Worm (Caenorhabditis elegans): Measurements from ENCODE around the gene H01M10.2.

Gene H01M10.2

DNA sequence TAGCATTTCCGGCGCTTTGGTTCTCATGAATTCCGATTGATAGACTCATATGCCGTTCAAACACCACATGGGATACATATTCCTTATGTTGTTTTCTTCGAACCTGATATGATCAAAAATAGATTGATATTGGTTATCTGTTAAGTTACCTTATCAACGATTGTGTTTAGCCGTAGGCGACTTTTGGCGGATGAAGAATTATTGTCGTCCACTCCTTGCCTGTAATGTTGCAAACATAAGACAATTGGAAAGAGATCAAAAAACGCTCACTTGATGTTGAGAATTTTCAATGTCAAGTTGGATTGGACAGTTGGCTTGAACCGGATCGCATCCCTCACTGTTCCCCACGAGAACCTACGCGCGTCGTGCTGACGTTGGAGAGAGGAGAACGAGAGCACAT is 17.8 kb downstream of the H01M10.2 start (continued):
- no peak for TF ChIP-seq ama-1 (optimal IDR thresholded peaks at IDR 0.05)
- no peak for TF ChIP-seq hpl-2 (GFP tag; optimal IDR thresholded peaks at IDR 0.05)
- no peak for TF ChIP-seq isw-1 (GFP tag; IDR thresholded peaks at IDR 0.05)
- TF ChIP-seq ceh-63 (GFP tag; optimal IDR thresholded peaks at IDR 0.05), result no peak
- no peak for TF ChIP-seq egl-27 (tag; optimal IDR thresholded peaks at IDR 0.05)
- no peak for TF ChIP-seq alr-1 (tag; optimal IDR thresholded peaks at IDR 0.05; ENCODE audit: borderline replicate concordance)
- no peak for TF ChIP-seq ceh-90 (tag; optimal IDR thresholded peaks at IDR 0.05)
- TF ChIP-seq aly-2 (tag; optimal IDR thresholded peaks at IDR 0.05), result no peak
- no peak for TF ChIP-seq ceh-8 (GFP tag; optimal IDR thresholded peaks at IDR 0.05)
- TF ChIP-seq hlh-4 (tag; optimal IDR thresholded peaks at IDR 0.05), result no peak
- TF ChIP-seq dsc-1 (tag; optimal IDR thresholded peaks at IDR 0.05), result no peak
- no peak for TF ChIP-seq ceh-82 (tag; optimal IDR thresholded peaks at IDR 0.05)
- no peak for TF ChIP-seq mdl-1 (tag; optimal IDR thresholded peaks at IDR 0.05)
- no peak for TF ChIP-seq mab-9 (GFP tag; IDR thresholded peaks at IDR 0.05)
- TF ChIP-seq elt-2 (tag; optimal IDR thresholded peaks at IDR 0.05), result no peak
- no peak for TF ChIP-seq ceh-88 (GFP tag; IDR thresholded peaks at IDR 0.05)
- TF ChIP-seq irx-1 (tag; optimal IDR thresholded peaks at IDR 0.05), result no peak
- no peak for TF ChIP-seq nhr-76 (tag; optimal IDR thresholded peaks at IDR 0.05)
- TF ChIP-seq zip-4 (GFP tag; optimal IDR thresholded peaks at IDR 0.05), result no peak
- TF ChIP-seq snpc-4 (tag; optimal IDR thresholded peaks at IDR 0.05), result no peak
- no peak for TF ChIP-seq lsy-2 (tag; optimal IDR thresholded peaks at IDR 0.05)
- TF ChIP-seq fkh-10 (GFP tag; optimal IDR thresholded peaks at IDR 0.05), result no peak
- TF ChIP-seq nhr-28 (tag; optimal IDR thresholded peaks at IDR 0.05), result no peak
- TF ChIP-seq nhr-11 (tag; optimal IDR thresholded peaks at IDR 0.05), result no peak
- no peak for TF ChIP-seq C04F5.9 (tag; optimal IDR thresholded peaks at IDR 0.05)
- TF ChIP-seq xbp-1 (tag; optimal IDR thresholded peaks at IDR 0.05), result no peak
- TF ChIP-seq lir-3 (tag; optimal IDR thresholded peaks at IDR 0.05; ENCODE audit: poor library complexity), result no peak
- no peak for TF ChIP-seq fkh-8 (tag; optimal IDR thresholded peaks at IDR 0.05)
- no peak for TF ChIP-seq efl-1 (optimal IDR thresholded peaks at IDR 0.05)
- no peak for TF ChIP-seq efl-1 (GFP tag; optimal IDR thresholded peaks at IDR 0.05 in 1 of 2)
- TF ChIP-seq C34B4.2 (tag; optimal IDR thresholded peaks at IDR 0.05), result no peak
- no peak for TF ChIP-seq pax-3 (tag; optimal IDR thresholded peaks at IDR 0.05)
- no peak for TF ChIP-seq zag-1 (tag; optimal IDR thresholded peaks at IDR 0.05)
- peak; percentile 30 for TF ChIP-seq snu-23 (GFP tag; optimal IDR thresholded peaks at IDR 0.05)
- no peak for TF ChIP-seq lin-35 (GFP tag; optimal IDR thresholded peaks at IDR 0.05)
- peak; percentile 19 for TF ChIP-seq mep-1 (tag; optimal IDR thresholded peaks at IDR 0.05)
- TF ChIP-seq nhr-20 (tag; optimal IDR thresholded peaks at IDR 0.05), result peak; percentile 26
- no peak for TF ChIP-seq vab-15 (tag; optimal IDR thresholded peaks at IDR 0.05)
- TF ChIP-seq lin-14 (GFP tag; optimal IDR thresholded peaks at IDR 0.05), result peak; percentile 63
- TF ChIP-seq fos-1 (tag; optimal IDR thresholded peaks at IDR 0.05), result no peak
- no peak for TF ChIP-seq tlp-1 (tag; optimal IDR thresholded peaks at IDR 0.05)
- TF ChIP-seq nhr-47 (tag; optimal IDR thresholded peaks at IDR 0.05), result no peak
- no peak for TF ChIP-seq unc-130 (tag; optimal IDR thresholded peaks at IDR 0.05)
- TF ChIP-seq swsn-7 (tag; optimal IDR thresholded peaks at IDR 0.05), result no peak
- peak; percentile 28 for TF ChIP-seq blmp-1 (tag; optimal IDR thresholded peaks at IDR 0.05)
- no peak for TF ChIP-seq unc-30 (tag; optimal IDR thresholded peaks at IDR 0.05)
- TF ChIP-seq nhr-84 (tag; optimal IDR thresholded peaks at IDR 0.05), result no peak
- no peak for TF ChIP-seq sup-37 (GFP tag; optimal IDR thresholded peaks at IDR 0.05)
- no peak for TF ChIP-seq skn-1 (tag; optimal IDR thresholded peaks at IDR 0.05)

All from whole organism, L1 larva.